Fruit fly (Drosophila melanogaster): ENCODE measurements around the gene NdufV3.
A peak's percentile ranks its signal among the peaks of the same experiment; 100 is the strongest.

NdufV3 gene

DNA sequence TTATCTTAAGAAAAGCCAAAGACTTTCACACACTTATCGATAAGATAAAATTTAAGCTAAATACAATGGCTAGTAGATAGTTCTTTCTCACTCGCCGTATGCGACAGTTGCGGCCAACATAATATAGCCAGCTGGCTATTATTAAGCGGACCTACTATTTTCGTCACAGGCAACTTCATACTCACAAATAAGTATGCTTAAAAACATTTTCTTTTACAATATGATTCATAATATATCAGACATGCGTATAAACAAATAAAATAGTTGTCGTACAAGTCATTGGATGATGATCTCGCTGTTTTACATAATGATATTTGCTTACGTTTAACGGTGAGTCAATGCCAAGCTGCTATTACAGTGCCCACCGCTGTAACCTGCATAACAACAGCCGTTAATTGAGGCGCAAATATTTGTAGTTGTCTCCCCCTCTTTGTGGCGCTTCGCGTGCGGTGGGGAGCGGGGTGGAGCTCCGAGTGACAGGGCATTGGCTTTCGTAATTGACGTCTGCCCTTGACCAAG lies 23.5 kb upstream of the NdufV3 start:
- TF ChIP-seq CG34367 (tag; optimal IDR thresholded peaks at IDR 0.05), result peak; percentile 72
- peak; percentile 76 for TF ChIP-seq fd96Ca (GFP tag; IDR thresholded peaks at IDR 0.05)
- peak; percentile 77 for TF ChIP-seq CG8301 (tag; optimal IDR thresholded peaks at IDR 0.05)
- TF ChIP-seq CG17806 (tag; optimal IDR thresholded peaks at IDR 0.05), result peak; percentile 66
- peak; percentile 70 for TF ChIP-seq CG9948 (tag; optimal IDR thresholded peaks at IDR 0.05)
- peak; percentile 52 for TF ChIP-seq Snoo (tag; optimal IDR thresholded peaks at IDR 0.05)
- no peak for TF ChIP-seq CG10348 (GFP tag; IDR thresholded peaks at IDR 0.05)
- no peak for TF ChIP-seq D1 (tag; optimal IDR thresholded peaks at IDR 0.05)
- 0 out of 2 replicates have a peak, but pooled peaks have one; percentile 13 for TF ChIP-seq CG12605 (GFP tag; IDR thresholded peaks at IDR 0.05)
- TF ChIP-seq Pif1A (GFP tag; optimal IDR thresholded peaks at IDR 0.05), result peak; percentile 78
- TF ChIP-seq CG13204 (GFP tag; optimal IDR thresholded peaks at IDR 0.05), result no peak
- TF ChIP-seq CG15710 (tag; optimal IDR thresholded peaks at IDR 0.05), result peak; percentile 76
- peak; percentile 39 for TF ChIP-seq gl (tag; optimal IDR thresholded peaks at IDR 0.05)
- TF ChIP-seq CG32121 (GFP tag; IDR thresholded peaks at IDR 0.05), result peak; percentile 66
- TF ChIP-seq rn (GFP tag; IDR thresholded peaks at IDR 0.05), result peak; percentile 50; the same call in 1 of the 2 replicates
- TF ChIP-seq CG14655 (GFP tag; optimal IDR thresholded peaks at IDR 0.05), result no peak
- peak; percentile 96 for TF ChIP-seq EcR (GFP tag; optimal IDR thresholded peaks at IDR 0.05)
- peak; percentile 79 for TF ChIP-seq CG4496 (GFP tag; IDR thresholded peaks at IDR 0.05)
- peak; percentile 67 for TF ChIP-seq Pif1B (GFP tag; optimal IDR thresholded peaks at IDR 0.05)
- TF ChIP-seq Ets98B (GFP tag; IDR thresholded peaks at IDR 0.05), result peak; percentile 56
- TF ChIP-seq CG8159 (tag; optimal IDR thresholded peaks at IDR 0.05), result peak; percentile 76

DNA sequence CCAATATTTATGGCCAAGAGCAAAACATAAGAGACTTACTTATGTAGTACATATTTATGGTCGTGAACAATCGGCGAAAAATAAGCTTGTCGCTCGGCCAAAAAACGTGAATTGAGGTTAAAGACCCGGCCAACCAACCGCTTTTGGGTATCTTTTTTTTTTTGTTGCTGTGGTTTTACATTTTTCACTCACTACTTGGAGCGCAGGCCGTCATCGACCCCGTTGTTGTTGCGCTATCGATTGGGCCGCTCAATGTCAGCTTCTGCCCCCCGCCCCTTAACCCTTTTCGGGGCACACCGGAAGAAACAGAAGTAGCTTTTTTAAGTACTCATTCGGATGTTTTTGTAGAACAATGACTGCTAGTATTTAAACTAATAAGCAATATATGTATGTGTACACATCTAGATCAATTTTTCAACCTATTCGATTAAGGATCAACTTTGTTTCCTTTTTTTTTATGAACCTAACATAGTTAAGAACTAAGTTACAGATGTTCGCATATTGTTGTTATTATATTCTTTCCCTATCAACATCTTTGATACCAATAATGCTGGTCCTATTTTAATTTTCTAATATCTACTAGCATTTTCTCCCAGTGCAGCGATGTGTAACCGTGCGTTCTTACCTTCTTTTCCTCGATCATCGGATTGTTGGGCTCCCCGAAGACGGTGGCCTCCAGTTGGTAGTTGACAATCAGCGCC lies 11.6 kb upstream of the NdufV3 start:
- TF ChIP-seq CG10348 (GFP tag; IDR thresholded peaks at IDR 0.05), result no peak
- TF ChIP-seq CG32121 (GFP tag; IDR thresholded peaks at IDR 0.05), result 0 out of 2 replicates have a peak, but pooled peaks have one; percentile 16
- no peak for TF ChIP-seq D1 (tag; optimal IDR thresholded peaks at IDR 0.05)
- no peak for TF ChIP-seq Pif1A (GFP tag; optimal IDR thresholded peaks at IDR 0.05)
- TF ChIP-seq CG13204 (GFP tag; optimal IDR thresholded peaks at IDR 0.05), result no peak
- TF ChIP-seq CG17806 (tag; optimal IDR thresholded peaks at IDR 0.05), result peak; percentile 42
- no peak for TF ChIP-seq EcR (GFP tag; optimal IDR thresholded peaks at IDR 0.05)
- peak; percentile 61 for TF ChIP-seq Pif1B (GFP tag; optimal IDR thresholded peaks at IDR 0.05)
- no peak for TF ChIP-seq gl (tag; optimal IDR thresholded peaks at IDR 0.05)
- peak; percentile 37 for TF ChIP-seq CG15710 (tag; optimal IDR thresholded peaks at IDR 0.05)
- no peak for TF ChIP-seq fd96Ca (GFP tag; IDR thresholded peaks at IDR 0.05)
- TF ChIP-seq CG9948 (tag; optimal IDR thresholded peaks at IDR 0.05), result peak; percentile 44
- TF ChIP-seq CG4496 (GFP tag; IDR thresholded peaks at IDR 0.05), result no peak
- TF ChIP-seq CG8301 (tag; optimal IDR thresholded peaks at IDR 0.05), result no peak
- no peak for TF ChIP-seq CG14655 (GFP tag; optimal IDR thresholded peaks at IDR 0.05)
- peak; percentile 24 for TF ChIP-seq CG34367 (tag; optimal IDR thresholded peaks at IDR 0.05)
- peak; percentile 60 for TF ChIP-seq Snoo (tag; optimal IDR thresholded peaks at IDR 0.05)
- no peak for TF ChIP-seq CG8159 (tag; optimal IDR thresholded peaks at IDR 0.05)
- TF ChIP-seq CG12605 (GFP tag; IDR thresholded peaks at IDR 0.05), result no peak

- TF ChIP-seq CG15710 (tag; optimal IDR thresholded peaks at IDR 0.05) (peak; percentile 25), CG32121 (GFP tag; IDR thresholded peaks at IDR 0.05) (0 out of 2 replicates have a peak, but pooled peaks have one; percentile 8), CG34367 (tag; optimal IDR thresholded peaks at IDR 0.05) (no peak)
These were observed 10.6 kb upstream of the NdufV3 start for dm6 chrX:11338973-11339867.

dm6 chrX:11339868-11340548 lies 9.8 kb upstream of the NdufV3 start, which contains the start of the genes CG34348 and Kap3:
TSS of gene CG34348 (plus strand) at chrX:11339873.
TSS of gene Kap3 (minus strand) at chrX:11340084.
- TF ChIP-seq CG14655 (GFP tag; optimal IDR thresholded peaks at IDR 0.05) (peak; percentile 19), CG32121 (GFP tag; IDR thresholded peaks at IDR 0.05) (peak; percentile 60; the same call in 1 of the 2 replicates), CG8301 (tag; optimal IDR thresholded peaks at IDR 0.05) (no peak), CG15710 (tag; optimal IDR thresholded peaks at IDR 0.05) (no peak), gl (tag; optimal IDR thresholded peaks at IDR 0.05) (no peak), CG9948 (tag; optimal IDR thresholded peaks at IDR 0.05) (no peak), rn (GFP tag; IDR thresholded peaks at IDR 0.05) (no peak), CG12605 (GFP tag; IDR thresholded peaks at IDR 0.05) (peak; percentile 75), CG17806 (tag; optimal IDR thresholded peaks at IDR 0.05) (no peak), Snoo (tag; optimal IDR thresholded peaks at IDR 0.05) (peak; percentile 40), CG8159 (tag; optimal IDR thresholded peaks at IDR 0.05) (no peak), EcR (GFP tag; optimal IDR thresholded peaks at IDR 0.05) (no peak), CG10348 (GFP tag; IDR thresholded peaks at IDR 0.05) (no peak), fd96Ca (GFP tag; IDR thresholded peaks at IDR 0.05) (no peak), Pif1B (GFP tag; optimal IDR thresholded peaks at IDR 0.05) (no peak), CG34367 (tag; optimal IDR thresholded peaks at IDR 0.05) (no peak), CG4496 (GFP tag; IDR thresholded peaks at IDR 0.05) (peak; percentile 9; the same call in 1 of the 3 replicates), CG13204 (GFP tag; optimal IDR thresholded peaks at IDR 0.05) (no peak), Ets98B (GFP tag; IDR thresholded peaks at IDR 0.05) (no peak; the same call in 1 of the 2 replicates), Pif1A (GFP tag; optimal IDR thresholded peaks at IDR 0.05) (peak; percentile 47), D1 (tag; optimal IDR thresholded peaks at IDR 0.05) (no peak)
